Fruit fly (Drosophila melanogaster) whole organism, prepupa: ENCODE results near the gene CG9095.

ENCODE experiments used
- CG11902 ChIP-seq: fragments of 200-800 bp; sonication (Bioruptor generic); optimal IDR thresholded peaks from 3 replicates; lab custom pipeline; 2016; ENCODE audit warnings: missing biosample characterization, missing genetic modification characterization
- CG31627 ChIP-seq: fragments of 200-800 bp; sonication (Bioruptor generic); optimal IDR thresholded peaks from 3 replicates; lab custom pipeline; 2016; ENCODE audit warnings: missing biosample characterization, missing genetic modification characterization
- CG6854 ChIP-seq: fragments of 200-800 bp; sonication (Bioruptor generic); optimal IDR thresholded peaks from 2 replicates; lab custom pipeline; 2017; ENCODE audit warnings: missing biosample characterization, mild to moderate bottlenecking, missing genetic modification characterization
- Lpt ChIP-seq: fragments of 200-800 bp; sonication (Bioruptor generic); optimal IDR thresholded peaks from 3 replicates; lab custom pipeline; 2016; ENCODE audit warnings: missing biosample characterization, missing genetic modification characterization

- TF ChIP-seq CG6854 (GFP tag; lab: Kevin White, UChicago) (no peak), CG11902 (GFP tag; lab: Kevin White, UChicago) (no peak), CG31627 (GFP tag; lab: Kevin White, UChicago) (no peak), Lpt (no peak)
These were observed 1.9 kb upstream of the CG9095 start for dm6 chrX:15164879-15165278.
